Worm (Caenorhabditis elegans): ENCODE data around the gene col-17.

DNA sequence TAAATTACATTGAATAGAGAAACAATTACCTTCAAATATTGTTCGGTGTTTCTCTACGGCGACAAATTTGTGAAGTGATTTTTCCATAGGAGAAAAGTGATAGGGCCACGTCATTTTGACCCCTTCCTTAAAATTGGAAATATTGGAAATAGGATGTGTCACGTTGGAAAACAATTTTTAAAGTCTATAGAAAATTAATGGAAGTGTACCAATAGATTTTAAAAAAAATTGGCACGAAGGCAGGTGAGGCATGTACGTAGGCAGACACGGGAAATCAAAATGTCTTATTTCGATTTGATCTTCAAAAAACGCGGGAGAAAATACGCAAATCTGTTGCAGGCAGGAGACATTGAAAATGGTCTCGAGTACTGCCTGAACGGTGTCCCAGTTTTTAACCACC is 29.7 kb downstream of the col-17 start, which contains the start of gene C33F10.12:
- no peak for TF ChIP-seq sem-2 (GFP tag; optimal IDR thresholded peaks at IDR 0.05)
- no peak for TF ChIP-seq pha-4 (tag; optimal IDR thresholded peaks at IDR 0.05)
- TF ChIP-seq lin-13 (tag; optimal IDR thresholded peaks at IDR 0.05), result no peak
- no peak for TF ChIP-seq lsy-2 (tag; optimal IDR thresholded peaks at IDR 0.05)
- TF ChIP-seq nhr-76 (tag; optimal IDR thresholded peaks at IDR 0.05), result no peak
- TF ChIP-seq unc-62 (GFP tag; optimal IDR thresholded peaks at IDR 0.05), result no peak
- no peak for TF ChIP-seq unc-39 (tag; optimal IDR thresholded peaks at IDR 0.05)

Measured in whole organism, mixed stage, embryonic.